Fruit fly (Drosophila melanogaster) whole organism, prepupa: ENCODE results near the gene CrebA.

ENCODE experiments used
- CG15336 ChIP-seq: fragments of 200-800 bp; sonication (Bioruptor generic); IDR thresholded peaks from 2 replicates; pipeline ENCODE4 v1.3.6; 2022; ENCODE audit warnings: missing biosample characterization, missing genetic modification characterization
- CG16779 ChIP-seq: fragments of 200-800 bp; sonication (Bioruptor generic); optimal IDR thresholded peaks from 3 replicates; lab custom pipeline; 2017; ENCODE audit warnings: missing biosample characterization, mild to moderate bottlenecking, missing genetic modification characterization
- CG8319 ChIP-seq: fragments of 200-800 bp; sonication (Bioruptor generic); optimal IDR thresholded peaks from 3 replicates; lab custom pipeline; 2016; ENCODE audit warnings: missing biosample characterization, missing genetic modification characterization
- Ets21C ChIP-seq: fragments of 200-800 bp; sonication (Bioruptor generic); optimal IDR thresholded peaks from 3 replicates; lab custom pipeline; 2016; ENCODE audit warnings: missing biosample characterization, missing genetic modification characterization
- Smox ChIP-seq: fragments of 200-800 bp; sonication (Bioruptor generic); optimal IDR thresholded peaks from 3 replicates; lab custom pipeline; 2016; ENCODE audit warnings: missing biosample characterization, missing genetic modification characterization
- achi ChIP-seq: fragments of 200-800 bp; sonication (Bioruptor generic); optimal IDR thresholded peaks from 3 replicates; lab custom pipeline; 2016; ENCODE audit warnings: missing biosample characterization, missing genetic modification characterization
- dsx ChIP-seq: fragments of 200-800 bp; optimal IDR thresholded peaks from 3 replicates; lab custom pipeline; 2019; ENCODE audit warnings: missing biosample characterization, mild to moderate bottlenecking, missing genetic modification characterization, moderate library complexity; ENCODE audit not compliant: poor library complexity, severe bottlenecking
- salr ChIP-seq, 2 experiments: fragments of 200-800 bp; sonication (Bioruptor generic); optimal IDR thresholded peaks; 3 replicates each; lab custom pipeline; 2016 to 2018; ENCODE audit warnings: missing biosample characterization in 2 of 2, missing genetic modification characterization in 2 of 2, mild to moderate bottlenecking in 1 of 2
- topi ChIP-seq: fragments of 200-800 bp; sonication (Bioruptor generic); optimal IDR thresholded peaks from 3 replicates; lab custom pipeline; 2016; ENCODE audit warnings: missing biosample characterization, missing genetic modification characterization

dm6 chr3L:15534274-15535227 lies 644 bp upstream of the CrebA start:
- TF ChIP-seq CG15336 (GFP tag; lab: Robert Waterston, UW) (peak; percentile 28; the same call in 1 of the 2 replicates), topi (GFP tag; lab: Kevin White, UChicago) (peak; percentile 83), Ets21C (GFP tag; lab: Kevin White, UChicago) (peak; percentile 57), achi (GFP tag; lab: Kevin White, UChicago) (peak; percentile 67), salr (GFP tag; optimal IDR thresholded peaks at IDR 0.05; lab: Kevin White, UChicago) (peak; percentile 19 to 86), Smox (peak; percentile 80), CG8319 (peak; percentile 44), CG16779 (tag; lab: Kevin White, UChicago) (peak; percentile 68), dsx (GFP tag; lab: Kevin White, UChicago) (peak; percentile 11)
